Fruit fly (Drosophila melanogaster) S2 (cell line): ENCODE results near the gene dj-1beta.

Experiments
- CG8478 ChIP-seq: fragments of >200 bp; optimal IDR thresholded peaks from 2 replicates; lab custom pipeline; 2018
- CTCF ChIP-seq, 2 experiments: fragments of >200 bp; optimal IDR thresholded peaks; 2 replicates each; lab custom pipeline; 2018

dj-1beta gene

DNA sequence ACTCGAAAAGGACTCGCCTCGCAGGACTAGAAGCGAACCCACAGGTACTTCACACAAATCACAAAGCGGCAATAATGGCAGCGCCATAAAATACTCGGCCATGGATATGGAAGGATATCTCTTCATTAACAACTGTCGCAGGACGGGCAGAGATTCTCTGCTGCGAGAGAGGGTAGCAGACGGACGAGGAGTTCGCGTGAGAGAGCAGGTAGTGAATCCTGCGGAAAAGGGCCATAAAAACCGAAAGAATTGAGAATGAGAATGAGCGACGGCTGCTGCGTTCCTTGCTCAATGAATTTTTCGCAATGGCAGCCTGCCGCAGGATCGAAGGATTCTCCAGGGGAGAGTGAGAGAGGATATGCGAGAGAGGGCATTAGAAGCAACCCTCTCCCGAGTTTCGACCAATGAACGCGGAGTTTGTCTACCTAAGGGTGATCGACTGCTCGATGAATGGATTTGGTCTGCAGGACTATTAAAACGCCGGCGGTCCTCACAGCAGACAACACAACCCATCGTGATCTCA lies 45.0 kb downstream of the dj-1beta start, which contains the start of gene tll:
tll (plus strand) TSS at position 473 of the 523 bp plus-strand sequence.
- TF ChIP-seq CTCF (optimal IDR thresholded peaks at IDR 0.05; lab: Kevin White, UChicago), result no peak
- no peak for TF ChIP-seq CG8478 (lab: Kevin White, UChicago)

DNA sequence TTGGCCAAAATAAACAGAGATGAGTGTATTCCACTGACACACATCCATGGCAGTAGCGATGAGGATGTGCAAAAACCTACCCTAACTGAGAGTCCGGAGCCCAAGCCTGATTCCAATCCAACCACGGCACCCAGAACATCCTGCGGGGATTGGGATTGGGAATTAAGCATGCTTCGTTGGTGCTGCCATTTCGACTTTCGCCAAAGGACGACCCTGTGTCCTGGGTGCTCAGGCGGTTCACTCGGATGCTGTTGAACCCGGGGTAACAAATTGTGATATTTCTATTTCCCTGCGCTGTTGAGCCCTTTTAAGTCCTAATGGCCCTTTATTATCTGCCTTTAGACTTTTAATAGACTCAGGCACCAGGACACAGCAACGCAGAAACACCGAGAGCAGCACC lies 48.3 kb downstream of the dj-1beta start:
- no peak for TF ChIP-seq CG8478 (lab: Kevin White, UChicago)
- no peak for TF ChIP-seq CTCF (optimal IDR thresholded peaks at IDR 0.05; lab: Kevin White, UChicago)

DNA sequence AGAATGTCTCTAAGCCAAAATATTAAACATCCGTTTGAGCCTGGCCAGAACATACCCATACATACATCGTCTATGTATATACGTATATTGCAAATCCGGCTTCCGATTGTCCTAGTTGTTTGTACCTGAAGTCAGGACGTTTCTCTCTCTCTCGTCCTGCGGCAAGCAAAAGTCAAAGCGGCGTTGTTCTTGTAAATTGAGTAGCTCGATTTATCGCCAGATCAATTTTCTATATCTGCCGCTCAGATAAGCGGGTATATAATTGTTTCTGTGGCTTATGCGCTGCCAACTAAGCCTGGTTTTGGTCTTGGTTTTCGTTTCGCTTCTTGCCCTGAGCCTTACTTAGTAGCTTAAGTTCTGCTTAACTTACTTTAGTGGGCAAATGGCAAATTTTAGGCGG lies 49.7 kb downstream of the dj-1beta start:
- TF ChIP-seq CG8478 (lab: Kevin White, UChicago) (no peak), CTCF (optimal IDR thresholded peaks at IDR 0.05; lab: Kevin White, UChicago) (no peak)
